Worm (Caenorhabditis elegans) whole organism, L1 larva: ENCODE measurements around the gene ZC239.21.
A peak's percentile ranks its signal among the peaks of the same experiment; 100 is the strongest.

Experiments
- C04F5.9 ChIP-seq: sonication (generic microtip); optimal IDR thresholded peaks from 2 replicates; lab custom pipeline; 2016; ENCODE audit warnings: missing genetic modification characterization, missing compliant biosample characterization
- C16A3.4 ChIP-seq: fragments of 150-350 bp; optimal IDR thresholded peaks from 2 replicates; lab custom pipeline; 2014; ENCODE audit warnings: missing biosample characterization, missing genetic modification characterization
- C34B4.2 ChIP-seq: sonication (generic microtip); optimal IDR thresholded peaks from 2 replicates; lab custom pipeline; 2017; ENCODE audit warnings: mild to moderate bottlenecking, missing genetic modification characterization, missing compliant biosample characterization
- F16B12.6 ChIP-seq: fragments of 150-350 bp; optimal IDR thresholded peaks from 2 replicates; lab custom pipeline; 2014; ENCODE audit warnings: missing biosample characterization, missing genetic modification characterization
- Y116A8C.19 ChIP-seq: sonication (generic microtip); optimal IDR thresholded peaks from 2 replicates; lab custom pipeline; 2016; ENCODE audit warnings: missing compliant biosample characterization, missing genetic modification characterization, borderline replicate concordance
- aha-1 ChIP-seq: fragments of 150-350 bp; optimal IDR thresholded peaks from 2 replicates; lab custom pipeline; 2014; ENCODE audit warnings: missing biosample characterization, missing genetic modification characterization
- aly-2 ChIP-seq: fragments of 150-350 bp; optimal IDR thresholded peaks from 2 replicates; lab custom pipeline; 2014; ENCODE audit warnings: missing biosample characterization, missing genetic modification characterization
- ama-1 ChIP-seq: fragments of 150-350 bp; optimal IDR thresholded peaks from 2 replicates; lab custom pipeline; 2014
- ceh-63 ChIP-seq: fragments of 200-800 bp; sonication (Bioruptor generic); optimal IDR thresholded peaks from 2 replicates; lab custom pipeline; 2018; ENCODE audit warnings: mild to moderate bottlenecking, missing genetic modification characterization, missing compliant biosample characterization
- ceh-8 ChIP-seq: fragments of 200-800 bp; sonication (Bioruptor generic); optimal IDR thresholded peaks from 2 replicates; lab custom pipeline; 2018; ENCODE audit warnings: mild to moderate bottlenecking, missing genetic modification characterization, moderate library complexity, missing compliant biosample characterization
- ceh-82 ChIP-seq, 3 experiments: fragments of 150-350 bp in 1 of 3; sonication (generic microtip) in 2 of 3; optimal IDR thresholded peaks; 2 replicates each; lab custom pipeline; 2014 to 2017; ENCODE audit warnings: missing biosample characterization in 3 of 3, missing genetic modification characterization in 3 of 3
- ceh-88 ChIP-seq: fragments of 200-800 bp; sonication (Bioruptor generic); IDR thresholded peaks from 2 replicates; pipeline ENCODE4 v1.3.6; 2022; ENCODE audit warnings: missing genetic modification characterization, missing compliant biosample characterization
- ceh-90 ChIP-seq: sonication (generic microtip); optimal IDR thresholded peaks from 2 replicates; lab custom pipeline; 2016; ENCODE audit warnings: missing genetic modification characterization, missing compliant biosample characterization
- ces-1 ChIP-seq: fragments of 150-350 bp; optimal IDR thresholded peaks from 2 replicates; lab custom pipeline; 2014; ENCODE audit warnings: missing biosample characterization, missing genetic modification reagents, missing genetic modification characterization
- dpl-1 ChIP-seq, 3 experiments: fragments of 150-350 bp in 2 of 3; sonication (generic microtip) in 1 of 3; optimal IDR thresholded peaks; 2 replicates each; lab custom pipeline; 2014 to 2017; ENCODE audit warnings: missing biosample characterization in 3 of 3, missing genetic modification characterization in 3 of 3, missing genetic modification reagents in 3 of 3
- efl-1 ChIP-seq, 4 experiments: fragments of 150-350 bp; optimal IDR thresholded peaks in 3 of 4; peaks in 1 of 4; 1 replicate in 1 of 4; 2 replicates in 3 of 4; lab custom pipeline; 2014; ENCODE audit warnings: missing biosample characterization in 2 of 4, missing genetic modification characterization in 2 of 4, missing genetic modification reagents in 2 of 4
- egl-13 ChIP-seq: sonication (generic microtip); optimal IDR thresholded peaks from 2 replicates; lab custom pipeline; 2016; ENCODE audit warnings: missing genotype, missing genetic modification reagents, missing genetic modification characterization, missing compliant biosample characterization
- ets-5 ChIP-seq: fragments of 200-800 bp; sonication (Bioruptor generic); IDR thresholded peaks from 2 replicates; pipeline ENCODE4 v1.3.6; 2022; ENCODE audit warnings: missing genetic modification characterization, missing compliant biosample characterization
- fkh-4 ChIP-seq: sonication (generic microtip); optimal IDR thresholded peaks from 2 replicates; lab custom pipeline; 2016; ENCODE audit warnings: missing compliant biosample characterization, missing genetic modification characterization, borderline replicate concordance
- grh-1 ChIP-seq: fragments of 200-800 bp; sonication (Bioruptor generic); IDR thresholded peaks from 2 replicates; pipeline ENCODE4 v1.3.6; 2022; ENCODE audit warnings: missing genetic modification reagents, missing genetic modification characterization, missing compliant biosample characterization
- hlh-17 ChIP-seq: fragments of 200-800 bp; sonication (Bioruptor generic); optimal IDR thresholded peaks from 2 replicates; lab custom pipeline; 2018; ENCODE audit warnings: missing genetic modification characterization, mild to moderate bottlenecking, missing compliant biosample characterization, moderate library complexity, borderline replicate concordance
- hlh-4 ChIP-seq: sonication (generic microtip); optimal IDR thresholded peaks from 2 replicates; lab custom pipeline; 2016; ENCODE audit warnings: mild to moderate bottlenecking, missing genetic modification characterization, missing compliant biosample characterization
- hpl-2 ChIP-seq: fragments of 150-350 bp; optimal IDR thresholded peaks from 2 replicates; lab custom pipeline; 2014; ENCODE audit warnings: missing biosample characterization, missing genetic modification reagents, missing genetic modification characterization
- irx-1 ChIP-seq: sonication (generic microtip); optimal IDR thresholded peaks from 2 replicates; lab custom pipeline; 2016; ENCODE audit warnings: missing genetic modification characterization, missing compliant biosample characterization
- isw-1 ChIP-seq: fragments of 200-800 bp; sonication (Bioruptor generic); IDR thresholded peaks from 2 replicates; pipeline ENCODE4 v1.3.6; 2022; ENCODE audit warnings: missing genetic modification characterization, missing compliant biosample characterization
- lin-14 ChIP-seq: fragments of 200-800 bp; sonication (Bioruptor generic); optimal IDR thresholded peaks from 2 replicates; lab custom pipeline; 2018; ENCODE audit warnings: mild to moderate bottlenecking, missing genetic modification characterization, moderate library complexity, missing compliant biosample characterization
- lin-35 ChIP-seq, 2 experiments: fragments of 150-350 bp; optimal IDR thresholded peaks; 2 replicates each; lab custom pipeline; 2014; ENCODE audit warnings: missing biosample characterization in 2 of 2, missing genetic modification characterization in 2 of 2, missing genetic modification reagents in 2 of 2
- lsy-2 ChIP-seq, 2 experiments: fragments of 150-350 bp; optimal IDR thresholded peaks; 2 replicates each; lab custom pipeline; 2014; ENCODE audit warnings: missing biosample characterization in 2 of 2, missing genetic modification characterization in 2 of 2
- mef-2 ChIP-seq: fragments of 150-350 bp; optimal IDR thresholded peaks from 2 replicates; lab custom pipeline; 2014; ENCODE audit warnings: missing biosample characterization, missing genetic modification characterization
- nhr-12 ChIP-seq: sonication (generic microtip); optimal IDR thresholded peaks from 2 replicates; lab custom pipeline; 2017; ENCODE audit warnings: missing biosample characterization, missing genetic modification characterization
- nhr-19 ChIP-seq: fragments of 200-800 bp; sonication (Bioruptor generic); conservative IDR thresholded peaks from 2 replicates; pipeline ENCODE4 v1.3.6; 2022; ENCODE audit warnings: missing genetic modification characterization, missing compliant biosample characterization
- nhr-20 ChIP-seq: sonication (generic microtip); optimal IDR thresholded peaks from 2 replicates; lab custom pipeline; 2016; ENCODE audit warnings: mild to moderate bottlenecking, missing genetic modification characterization, missing compliant biosample characterization
- nhr-85 ChIP-seq: sonication (generic microtip); peaks from one replicate; lab custom pipeline; 2016; ENCODE audit warnings: missing genetic modification characterization, inconsistent platforms, missing compliant biosample characterization
- nhr-90 ChIP-seq: sonication (generic microtip); optimal IDR thresholded peaks from 2 replicates; lab custom pipeline; 2016; ENCODE audit warnings: mild to moderate bottlenecking, missing genetic modification characterization, missing compliant biosample characterization; ENCODE audit not compliant: poor library complexity
- pax-3 ChIP-seq: fragments of 200-800 bp; sonication (Bioruptor generic); optimal IDR thresholded peaks from 2 replicates; lab custom pipeline; 2018; ENCODE audit warnings: mild to moderate bottlenecking, missing genetic modification characterization, moderate library complexity, missing compliant biosample characterization
- pqm-1 ChIP-seq: sonication (generic microtip); optimal IDR thresholded peaks from 3 replicates; lab custom pipeline; 2017; ENCODE audit warnings: missing biosample characterization, missing genetic modification characterization
- skn-1 ChIP-seq: fragments of 150-350 bp; optimal IDR thresholded peaks from 2 replicates; lab custom pipeline; 2014; ENCODE audit warnings: missing biosample characterization, missing genetic modification characterization
- snpc-4 ChIP-seq: fragments of 150-350 bp; optimal IDR thresholded peaks from 2 replicates; lab custom pipeline; 2014; ENCODE audit warnings: missing biosample characterization, missing genetic modification characterization
- snu-23 ChIP-seq: sonication (generic microtip); optimal IDR thresholded peaks from 2 replicates; lab custom pipeline; 2016; ENCODE audit warnings: missing genetic modification characterization, missing compliant biosample characterization
- swsn-7 ChIP-seq: sonication (generic microtip); optimal IDR thresholded peaks from 2 replicates; lab custom pipeline; 2016; ENCODE audit warnings: missing genetic modification characterization, missing compliant biosample characterization
- tlp-1 ChIP-seq: fragments of 150-350 bp; optimal IDR thresholded peaks from 2 replicates; lab custom pipeline; 2014; ENCODE audit warnings: missing biosample characterization, missing genetic modification characterization
- unc-130 ChIP-seq: fragments of 150-350 bp; optimal IDR thresholded peaks from 2 replicates; lab custom pipeline; 2017; ENCODE audit warnings: missing biosample characterization, missing genetic modification characterization, inconsistent platforms
- unc-62 ChIP-seq: fragments of 150-350 bp; optimal IDR thresholded peaks from 2 replicates; lab custom pipeline; 2014; ENCODE audit warnings: missing biosample characterization, missing genetic modification reagents, missing genetic modification characterization
- unc-98 ChIP-seq: fragments of 200-800 bp; sonication (Bioruptor generic); IDR thresholded peaks from 2 replicates; pipeline ENCODE4 v1.3.6; 2022; ENCODE audit warnings: missing genetic modification characterization, missing compliant biosample characterization
- vab-15 ChIP-seq: sonication (generic microtip); optimal IDR thresholded peaks from 2 replicates; lab custom pipeline; 2017; ENCODE audit warnings: missing genotype, mild to moderate bottlenecking, missing genetic modification characterization, missing compliant biosample characterization
- xbp-1 ChIP-seq: sonication (generic microtip); optimal IDR thresholded peaks from 2 replicates; lab custom pipeline; 2016; ENCODE audit warnings: missing genetic modification characterization, missing compliant biosample characterization
- zag-1 ChIP-seq: fragments of 150-350 bp; optimal IDR thresholded peaks from 2 replicates; lab custom pipeline; 2014; ENCODE audit warnings: missing biosample characterization, missing genetic modification characterization
- ztf-11 ChIP-seq, 2 experiments: sonication (generic microtip); optimal IDR thresholded peaks; 2 replicates each; lab custom pipeline; 2016 to 2017; ENCODE audit warnings: missing genetic modification characterization in 2 of 2, missing biosample characterization in 1 of 2, missing compliant biosample characterization in 1 of 2
- ztf-4 ChIP-seq: fragments of 150-350 bp; optimal IDR thresholded peaks from 2 replicates; lab custom pipeline; 2014; ENCODE audit warnings: missing biosample characterization, missing genetic modification characterization

Gene ZC239.21

ce11 chrII:3209251-3209650 is 2.5 kb downstream of the ZC239.21 start, which contains the start of gene ZC239.6 (continued):
- TF ChIP-seq ztf-4 (no peak), snpc-4 (tag; lab: Kevin White, UChicago) (no peak), dpl-1 (GFP tag; optimal IDR thresholded peaks at IDR 0.05; lab: Kevin White, UChicago) (peak in 2 of 3 experiments; percentile 4 to 42), skn-1 (no peak), vab-15 (tag; lab: Kevin White, UChicago) (no peak), isw-1 (GFP tag; lab: Robert Waterston, UW) (no peak), ama-1 (lab: Kevin White, UChicago) (no peak), C16A3.4 (tag; lab: Kevin White, UChicago) (no peak), nhr-19 (GFP tag; lab: Robert Waterston, UW) (no peak), C34B4.2 (tag; lab: Kevin White, UChicago) (no peak), ets-5 (GFP tag; lab: Robert Waterston, UW) (no peak), nhr-20 (peak; percentile 50), aha-1 (tag; lab: Kevin White, UChicago) (no peak), ceh-8 (no peak), pqm-1 (tag; lab: Kevin White, UChicago) (no peak), ceh-90 (tag; lab: Kevin White, UChicago) (no peak), Y116A8C.19 (no peak), nhr-90 (tag; lab: Kevin White, UChicago) (no peak), unc-98 (no peak), nhr-85 (tag; lab: Kevin White, UChicago) (peak; percentile 46), hlh-17 (GFP tag; lab: Kevin White, UChicago) (no peak), nhr-12 (no peak), ces-1 (GFP tag; lab: Kevin White, UChicago) (no peak), unc-130 (tag; lab: Kevin White, UChicago) (no peak), hpl-2 (GFP tag; lab: Kevin White, UChicago) (no peak), hlh-4 (no peak), snu-23 (GFP tag; lab: Kevin White, UChicago) (peak; percentile 68), swsn-7 (tag; lab: Kevin White, UChicago) (peak; percentile 43), zag-1 (tag; lab: Kevin White, UChicago) (no peak), efl-1 (optimal IDR thresholded peaks at IDR 0.05; lab: Kevin White, UChicago) (peak; percentile 39 to 42), efl-1 (GFP tag; optimal IDR thresholded peaks at IDR 0.05 in 1 of 2; lab: Kevin White, UChicago) (peak; percentile 41 to 84), xbp-1 (tag; lab: Kevin White, UChicago) (peak; percentile 16), lsy-2 (tag; optimal IDR thresholded peaks at IDR 0.05; lab: Kevin White, UChicago) (peak; percentile 23 to 51), lin-35 (GFP tag; optimal IDR thresholded peaks at IDR 0.05; lab: Kevin White, UChicago) (peak in 1 of 2 experiments; percentile 8), fkh-4 (tag; lab: Kevin White, UChicago) (no peak), irx-1 (tag; lab: Kevin White, UChicago) (no peak), grh-1 (GFP tag; lab: Robert Waterston, UW) (no peak), C04F5.9 (tag; lab: Kevin White, UChicago) (no peak), egl-13 (tag; lab: Kevin White, UChicago) (no peak), tlp-1 (tag; lab: Kevin White, UChicago) (no peak), lin-14 (GFP tag; lab: Kevin White, UChicago) (peak; percentile 69), ceh-88 (GFP tag; lab: Robert Waterston, UW) (no peak), ztf-11 (tag; optimal IDR thresholded peaks at IDR 0.05; lab: Kevin White, UChicago) (no peak), ceh-63 (GFP tag; lab: Kevin White, UChicago) (no peak), unc-62 (GFP tag; lab: Kevin White, UChicago) (no peak), F16B12.6 (tag; lab: Kevin White, UChicago) (no peak), pax-3 (tag; lab: Kevin White, UChicago) (no peak), ceh-82 (tag; optimal IDR thresholded peaks at IDR 0.05; lab: Kevin White, UChicago) (peak in 1 of 3 experiments; percentile 5), mef-2 (tag; lab: Kevin White, UChicago) (no peak), aly-2 (tag; lab: Kevin White, UChicago) (no peak)
